Fruit fly (Drosophila melanogaster) whole organism, wandering third instar larva: Measurements from ENCODE around the gene CG31087.

Experiments
- Mio ChIP-seq: sonication (Bioruptor generic); optimal IDR thresholded peaks from 2 replicates; lab custom pipeline; 2016; ENCODE audit warnings: missing biosample characterization, missing genetic modification characterization
- Sp1 ChIP-seq: fragments of 200-800 bp; sonication (Bioruptor generic); optimal IDR thresholded peaks from 3 replicates; lab custom pipeline; 2019; ENCODE audit warnings: missing biosample characterization, mild to moderate bottlenecking, missing genetic modification characterization, moderate library complexity
- foxo ChIP-seq, 2 experiments: fragments of 200-800 bp; sonication (Bioruptor generic); optimal IDR thresholded peaks; 2 replicates in 1 of 2; 3 replicates in 1 of 2; lab custom pipeline; 2016 to 2017; ENCODE audit warnings: missing biosample characterization in 2 of 2, missing genetic modification characterization in 2 of 2
- usp ChIP-seq: fragments of >200 bp; optimal IDR thresholded peaks from 2 replicates; lab custom pipeline; 2017; ENCODE audit warnings: missing biosample characterization, missing genetic modification characterization

DNA sequence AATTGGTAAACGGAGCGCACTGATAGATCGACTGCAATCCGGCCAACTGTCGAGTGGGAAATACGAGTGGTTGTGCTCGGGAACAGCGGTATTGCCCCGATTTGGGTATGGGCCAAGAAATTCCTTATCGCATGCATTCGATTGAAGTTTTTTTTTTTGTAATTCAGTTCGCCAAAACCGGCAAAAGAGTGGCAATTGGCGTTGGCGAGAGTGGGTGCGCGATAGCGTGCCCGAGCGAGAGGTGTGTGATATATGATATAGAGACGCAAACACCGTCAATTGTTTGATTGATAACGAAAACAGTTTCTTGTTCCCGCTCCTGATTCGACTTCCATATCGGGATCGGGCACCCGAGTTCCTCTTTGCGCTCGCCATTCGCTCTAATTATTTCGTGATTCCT lies at the start of gene CG31087:
- no peak for TF ChIP-seq foxo (GFP tag; optimal IDR thresholded peaks at IDR 0.05; lab: Kevin White, UChicago)
- TF ChIP-seq usp (GFP tag; lab: Kevin White, UChicago), result no peak
- no peak for TF ChIP-seq Sp1 (GFP tag; lab: Kevin White, UChicago)
- no peak for TF ChIP-seq Mio (GFP tag; lab: Kevin White, UChicago)
